Worm (Caenorhabditis elegans): ENCODE data around the gene coa-3.

Gene coa-3

DNA sequence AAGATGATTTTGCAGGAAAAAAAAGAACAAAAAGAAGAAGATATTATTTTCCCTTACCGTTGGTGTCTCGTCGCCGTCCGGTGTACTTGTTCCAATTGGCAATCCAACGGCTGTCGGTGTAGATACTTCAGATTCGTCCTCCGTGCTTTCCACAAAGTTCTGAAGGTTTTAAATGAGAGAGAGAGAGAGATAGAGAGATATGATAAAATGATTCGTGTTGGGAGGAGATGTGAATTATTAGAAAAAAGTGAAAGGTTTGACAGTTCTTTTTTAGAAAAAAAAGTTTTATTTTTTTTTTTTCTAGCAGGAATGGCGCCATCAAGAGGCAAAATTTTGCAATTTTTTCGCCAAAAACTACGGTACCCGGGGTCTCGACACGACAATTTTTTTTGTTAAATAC lies 2.2 kb downstream of the coa-3 start:
- peak; percentile 51 for TF ChIP-seq blmp-1 (tag; optimal IDR thresholded peaks at IDR 0.05; ENCODE audit: insufficient read depth)
- TF ChIP-seq lin-13 (GFP tag; optimal IDR thresholded peaks at IDR 0.05), result no peak
- no peak for TF ChIP-seq dmd-4 (tag; optimal IDR thresholded peaks at IDR 0.05)
- TF ChIP-seq lin-11 (tag; optimal IDR thresholded peaks at IDR 0.05), result no peak
- no peak for TF ChIP-seq fos-1 (tag; optimal IDR thresholded peaks at IDR 0.05)

DNA sequence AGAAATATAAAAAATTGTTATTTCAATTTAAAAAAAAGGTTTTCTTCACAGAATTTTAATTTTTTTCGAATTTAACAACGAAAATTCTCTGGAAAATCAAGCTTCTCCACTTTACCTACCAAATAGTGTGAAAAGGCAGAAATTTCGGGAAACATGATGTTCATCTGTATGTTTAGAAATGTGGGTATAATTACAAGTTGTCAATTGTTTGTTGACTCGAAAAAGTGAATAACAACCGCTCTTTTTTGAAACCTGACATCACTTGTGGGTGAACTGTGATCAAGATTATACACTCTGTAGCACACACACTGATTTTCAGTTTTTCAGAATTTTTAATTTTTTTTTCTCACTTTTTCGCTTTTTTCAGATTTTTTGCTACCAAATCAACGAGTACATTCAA lies 2.6 kb downstream of the coa-3 start:
- TF ChIP-seq nhr-11 (tag; optimal IDR thresholded peaks at IDR 0.05) (no peak), mab-5 (tag; optimal IDR thresholded peaks at IDR 0.05) (no peak), aly-2 (tag; optimal IDR thresholded peaks at IDR 0.05) (no peak), zag-1 (tag; optimal IDR thresholded peaks at IDR 0.05) (no peak), crh-2 (tag; optimal IDR thresholded peaks at IDR 0.05) (no peak), fos-1 (tag; optimal IDR thresholded peaks at IDR 0.05) (no peak), lin-13 (GFP tag; optimal IDR thresholded peaks at IDR 0.05) (no peak), ama-1 (optimal IDR thresholded peaks at IDR 0.05) (no peak), sem-4 (tag; optimal IDR thresholded peaks at IDR 0.05) (no peak), C34F6.9 (tag; optimal IDR thresholded peaks at IDR 0.05) (no peak), unc-62 (GFP tag; optimal IDR thresholded peaks at IDR 0.05) (no peak), peb-1 (tag; optimal IDR thresholded peaks at IDR 0.05) (no peak), elt-3 (tag; optimal IDR thresholded peaks at IDR 0.05) (no peak), mdl-1 (tag; optimal IDR thresholded peaks at IDR 0.05) (no peak), nhr-129 (tag; optimal IDR thresholded peaks at IDR 0.05) (no peak)

DNA sequence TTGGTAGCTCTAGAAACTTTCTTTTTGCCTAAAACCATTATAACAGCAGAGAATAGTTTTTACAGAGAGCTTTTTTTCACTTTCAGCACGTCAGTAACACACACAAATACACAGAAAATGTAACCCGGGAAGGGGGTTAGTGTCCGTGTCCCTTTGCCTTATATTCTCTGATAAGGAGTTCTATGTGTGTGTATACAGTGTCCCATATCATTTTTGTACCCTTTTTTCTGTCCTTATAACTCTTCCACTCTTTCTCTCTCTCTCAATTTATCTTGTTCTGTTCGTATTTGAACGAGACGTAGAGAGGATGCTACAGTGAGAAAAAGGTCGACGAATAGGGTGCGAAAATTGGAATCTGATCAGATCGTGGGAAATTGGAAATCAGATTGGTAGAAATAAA lies 3.6 kb downstream of the coa-3 start:
- TF ChIP-seq sma-3 (GFP tag; optimal IDR thresholded peaks at IDR 0.05) (no peak), nhr-10 (tag; optimal IDR thresholded peaks at IDR 0.05) (no peak), F13H6.1 (tag; optimal IDR thresholded peaks at IDR 0.05) (no peak), ama-1 (optimal IDR thresholded peaks at IDR 0.05) (no peak), fos-1 (tag; optimal IDR thresholded peaks at IDR 0.05) (peak; percentile 89), sem-4 (tag; optimal IDR thresholded peaks at IDR 0.05) (no peak), nhr-23 (tag; optimal IDR thresholded peaks at IDR 0.05) (no peak), sma-9 (GFP tag; optimal IDR thresholded peaks at IDR 0.05) (peak; percentile 30), sma-9 (tag; optimal IDR thresholded peaks at IDR 0.05) (no peak), nhr-21 (tag; optimal IDR thresholded peaks at IDR 0.05) (no peak), lin-11 (tag; optimal IDR thresholded peaks at IDR 0.05) (no peak)

DNA sequence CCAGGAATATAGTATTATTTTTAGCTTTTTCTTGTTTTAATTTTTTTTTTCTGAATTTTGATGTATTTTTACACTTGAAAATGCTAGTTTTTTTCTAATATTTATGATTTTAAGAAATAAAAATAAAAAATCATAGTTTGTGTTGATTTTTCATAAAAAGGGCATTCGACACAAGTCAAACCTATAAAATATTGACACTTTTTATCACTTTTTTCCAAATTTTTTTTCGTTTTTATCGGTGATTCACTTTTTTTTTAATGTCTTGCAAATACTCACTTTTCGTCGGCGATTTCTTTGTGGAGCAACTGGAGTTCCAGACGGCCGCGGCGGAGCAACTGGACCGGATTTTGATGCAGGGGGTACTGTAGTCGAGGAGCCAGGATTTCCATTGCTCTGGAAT lies 5.0 kb downstream of the coa-3 start:
- TF ChIP-seq fos-1 (tag; optimal IDR thresholded peaks at IDR 0.05) (peak; percentile 84), egl-27 (tag; optimal IDR thresholded peaks at IDR 0.05) (no peak)

ce11 chrII:4590660-4591059 lies 11.8 kb downstream of the coa-3 start:
- TF ChIP-seq dmd-4 (tag; optimal IDR thresholded peaks at IDR 0.05) (no peak), ama-1 (optimal IDR thresholded peaks at IDR 0.05) (no peak), egl-27 (tag; optimal IDR thresholded peaks at IDR 0.05) (no peak), elt-3 (tag; optimal IDR thresholded peaks at IDR 0.05) (no peak), sma-3 (GFP tag; optimal IDR thresholded peaks at IDR 0.05) (no peak), lin-39 (tag; optimal IDR thresholded peaks at IDR 0.05) (no peak), aly-2 (tag; optimal IDR thresholded peaks at IDR 0.05) (no peak), lin-13 (GFP tag; optimal IDR thresholded peaks at IDR 0.05) (no peak), nhr-10 (tag; optimal IDR thresholded peaks at IDR 0.05) (no peak), fos-1 (tag; optimal IDR thresholded peaks at IDR 0.05) (no peak), unc-39 (tag; optimal IDR thresholded peaks at IDR 0.05) (no peak), nhr-11 (tag; optimal IDR thresholded peaks at IDR 0.05) (no peak), ztf-1 (GFP tag; conservative IDR thresholded peaks at IDR 0.05) (no peak), unc-62 (GFP tag; optimal IDR thresholded peaks at IDR 0.05) (no peak), nhr-6 (tag; optimal IDR thresholded peaks at IDR 0.05) (no peak), zag-1 (tag; optimal IDR thresholded peaks at IDR 0.05) (no peak), elt-1 (tag; optimal IDR thresholded peaks at IDR 0.05) (no peak), mdl-1 (tag; optimal IDR thresholded peaks at IDR 0.05) (no peak), mbf-1 (tag; optimal IDR thresholded peaks at IDR 0.05) (no peak)

DNA sequence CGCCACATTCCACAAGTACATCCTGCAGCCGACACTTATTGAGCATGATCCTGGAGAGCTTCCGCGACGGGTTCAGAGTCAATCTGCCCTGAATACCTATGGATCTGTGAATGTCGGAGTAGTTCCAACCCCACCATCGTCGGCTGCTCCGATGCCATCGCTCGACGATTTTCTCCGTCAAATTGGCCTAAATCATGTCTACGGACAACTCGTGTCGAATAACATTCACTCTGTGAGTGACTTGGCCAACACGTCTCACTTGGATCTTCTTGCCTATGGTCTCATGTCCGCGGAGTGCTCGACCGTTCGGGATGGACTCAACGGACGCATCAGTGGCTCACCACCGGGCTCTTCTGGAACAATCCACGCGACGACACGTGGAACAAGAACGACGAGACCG lies 12.3 kb downstream of the coa-3 start:
- TF ChIP-seq nhr-12 (tag; optimal IDR thresholded peaks at IDR 0.05) (no peak), zag-1 (tag; optimal IDR thresholded peaks at IDR 0.05) (no peak), mdl-1 (tag; optimal IDR thresholded peaks at IDR 0.05) (no peak), lin-11 (tag; optimal IDR thresholded peaks at IDR 0.05) (no peak), aly-2 (tag; optimal IDR thresholded peaks at IDR 0.05) (no peak), unc-39 (tag; optimal IDR thresholded peaks at IDR 0.05) (no peak), mab-5 (tag; optimal IDR thresholded peaks at IDR 0.05) (no peak), ceh-82 (tag; optimal IDR thresholded peaks at IDR 0.05) (no peak), snpc-4 (tag; optimal IDR thresholded peaks at IDR 0.05) (no peak)
